Fruit fly (Drosophila melanogaster): ENCODE results near the gene Cpr64Aa.

Gene Cpr64Aa

DNA sequence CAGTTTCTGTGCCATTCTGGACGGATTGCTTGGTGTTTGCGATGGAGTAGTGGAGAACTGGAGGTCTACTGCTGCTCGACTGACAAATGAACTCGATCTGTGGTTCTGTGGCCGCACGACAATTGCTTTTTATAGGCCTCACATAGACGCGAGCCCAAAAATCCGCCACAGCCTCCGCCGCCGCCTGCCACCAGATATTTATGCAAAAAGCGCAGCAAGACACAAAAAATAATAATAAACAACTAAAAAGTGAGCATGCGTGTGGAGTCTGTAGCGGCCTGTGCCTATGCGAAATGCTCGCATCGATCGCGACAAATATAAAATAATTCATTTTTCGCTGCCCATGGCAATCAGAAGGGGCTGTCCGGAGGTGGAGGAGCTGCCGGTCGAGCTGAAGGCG lies at the start of gene Cpr64Aa:
Cpr64Aa (minus strand) TSS at position 101 of the 400 bp plus-strand sequence.
- no peak for TF ChIP-seq CG17801 (GFP tag; optimal IDR thresholded peaks at IDR 0.05; ENCODE audit: partially characterized antibody)

DNA sequence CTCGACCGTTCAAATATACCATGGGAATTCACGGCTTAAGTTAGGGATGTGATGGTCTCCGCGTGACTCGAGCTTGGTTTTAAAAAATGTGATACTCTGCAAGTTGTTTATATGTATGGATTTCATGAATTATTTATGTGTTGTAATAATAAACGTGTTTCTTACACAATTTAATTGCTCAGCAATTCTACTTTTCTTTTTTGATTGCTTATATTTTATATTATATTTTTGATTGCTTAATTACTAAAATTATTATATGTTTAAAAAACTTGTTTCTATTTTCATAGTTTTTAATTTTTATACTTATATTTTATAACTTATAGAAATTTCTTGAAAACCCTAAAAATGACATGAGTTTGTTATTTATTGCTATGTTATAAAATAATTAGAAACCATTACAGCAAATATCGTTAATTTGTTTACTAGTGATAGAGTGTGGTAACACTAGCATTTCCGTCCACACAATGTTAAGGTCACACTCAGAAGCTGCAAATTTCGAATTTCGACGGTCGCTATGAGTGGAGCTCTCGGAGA lies 45.4 kb upstream of the Cpr64Aa start, which contains the start of the genes ago and CG1265:
ago (minus strand) TSS at position 6 of the 534 bp plus-strand sequence.
CG1265 (plus strand) TSS at position 476 of the 534 bp plus-strand sequence.
- TF ChIP-seq CG17801 (GFP tag; optimal IDR thresholded peaks at IDR 0.05; ENCODE audit: partially characterized antibody) = peak; percentile 32

DNA sequence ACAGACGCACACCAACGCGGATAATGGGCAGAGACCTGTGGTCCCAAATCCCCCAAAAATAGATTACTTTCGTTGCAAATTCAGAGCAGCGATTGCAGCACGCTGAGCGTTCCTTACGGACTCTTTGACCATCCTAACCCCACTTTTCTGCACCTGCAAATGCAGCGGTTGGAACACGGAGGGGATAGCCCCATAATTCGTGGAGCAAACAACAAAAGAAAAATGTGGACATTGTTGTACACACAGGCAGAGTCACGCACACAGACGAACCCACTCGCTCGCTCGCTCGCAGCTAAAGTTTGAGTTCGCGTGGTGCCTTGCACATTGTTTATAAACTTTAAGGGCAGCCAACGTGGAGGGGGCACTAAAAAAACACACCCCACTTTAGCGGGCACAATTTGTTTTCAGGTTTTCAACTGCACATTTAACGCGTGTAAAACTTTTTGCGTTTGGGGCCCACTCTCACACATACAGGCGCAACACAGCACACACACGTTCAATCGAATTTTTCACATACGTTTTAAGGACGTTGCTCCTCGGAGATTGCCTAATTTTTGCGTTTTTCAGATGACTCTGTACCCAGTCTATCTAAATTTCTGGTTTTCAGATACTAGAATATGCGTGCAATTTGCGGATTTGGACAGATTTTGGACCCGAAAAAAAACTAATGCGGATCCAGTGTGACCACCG lies 44.8 kb upstream of the Cpr64Aa start:
- no peak for TF ChIP-seq CG17801 (GFP tag; optimal IDR thresholded peaks at IDR 0.05; ENCODE audit: partially characterized antibody)

DNA sequence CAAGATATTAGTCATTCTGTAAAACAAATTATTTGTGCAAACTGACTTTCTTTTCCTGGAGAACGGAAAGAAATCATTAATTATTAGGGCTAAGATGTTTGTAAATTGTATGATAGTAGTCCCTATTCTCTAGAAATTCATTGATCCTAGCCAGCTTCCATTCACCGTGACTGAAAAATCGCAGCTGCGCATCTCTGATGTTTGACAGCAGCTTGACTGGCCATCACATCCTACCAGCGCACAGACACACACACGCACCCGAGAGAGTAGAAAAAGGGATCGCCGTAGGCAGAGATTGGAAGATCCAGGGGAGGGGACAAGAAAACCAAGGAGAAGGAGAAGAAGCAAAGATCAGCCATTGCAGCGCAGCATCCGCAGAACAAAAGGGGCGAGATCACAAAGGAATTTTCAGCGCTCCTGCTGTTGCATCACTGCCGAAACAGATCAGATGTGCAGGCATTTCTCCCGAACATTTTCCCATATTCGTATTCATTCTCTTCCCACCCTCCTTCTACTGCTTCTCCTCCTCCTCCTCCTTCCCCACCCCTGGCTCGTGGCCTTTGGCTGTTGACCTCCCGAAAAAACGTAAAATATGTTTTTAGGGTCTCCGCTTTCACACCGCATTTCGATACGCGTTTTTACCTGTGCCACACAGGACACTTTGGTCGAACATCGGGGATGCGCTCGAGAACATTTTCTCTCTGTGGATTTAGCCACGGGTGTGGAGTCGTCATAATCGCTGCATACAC lies 44.1 kb upstream of the Cpr64Aa start:
- no peak for TF ChIP-seq CG17801 (GFP tag; optimal IDR thresholded peaks at IDR 0.05; ENCODE audit: partially characterized antibody)

DNA sequence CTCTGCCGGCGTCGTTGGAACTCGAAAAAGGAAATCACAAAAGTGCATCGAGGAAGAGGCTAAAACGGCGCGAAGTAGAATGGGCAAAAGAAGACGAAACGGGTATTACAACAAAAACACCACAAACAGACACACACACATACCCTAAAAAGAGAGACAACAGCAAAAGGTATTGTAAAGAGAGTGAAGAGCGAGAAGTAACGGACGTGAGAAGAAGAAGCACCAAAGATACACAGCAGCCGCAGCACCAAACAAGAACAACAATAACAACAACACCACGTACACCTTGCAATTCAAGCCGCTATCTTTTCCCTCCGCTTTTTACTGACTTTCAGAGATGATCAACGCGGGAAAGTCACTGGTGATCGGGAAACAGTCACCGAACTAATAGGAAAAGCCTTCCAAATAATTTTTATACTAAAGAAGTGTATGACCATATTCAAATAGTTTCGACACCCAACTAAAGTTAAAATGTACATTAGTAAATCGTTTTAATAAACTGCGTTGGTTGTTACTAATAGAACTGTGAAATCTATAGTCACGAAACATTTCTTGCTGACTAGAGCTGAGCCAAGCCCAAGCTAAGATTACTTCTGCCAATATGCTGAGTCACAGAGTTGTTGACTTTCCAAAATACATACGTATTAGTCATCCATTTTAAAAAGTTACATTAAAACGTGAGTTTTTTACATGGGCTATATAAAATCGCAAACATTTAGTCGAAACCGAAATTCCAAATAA lies 43.3 kb upstream of the Cpr64Aa start:
- TF ChIP-seq CG17801 (GFP tag; optimal IDR thresholded peaks at IDR 0.05; ENCODE audit: partially characterized antibody) = peak; percentile 20

DNA sequence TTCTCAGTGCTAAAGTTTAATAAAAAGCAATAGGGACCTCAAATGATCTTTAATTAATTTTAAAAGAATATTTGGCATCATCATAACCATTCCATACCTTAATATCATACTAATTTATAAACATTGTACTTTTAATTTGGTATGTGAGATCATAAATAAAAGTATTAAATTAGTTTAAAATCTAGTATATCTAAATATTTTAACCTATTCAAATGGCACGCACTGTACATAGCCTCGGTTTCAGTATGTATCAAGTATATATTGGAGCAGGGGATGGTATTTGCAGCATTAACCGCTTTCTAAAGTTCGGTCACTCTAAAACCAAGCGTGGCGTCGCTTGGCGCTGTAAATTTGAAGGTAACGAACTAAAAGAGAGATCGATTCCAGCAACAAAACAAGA lies 33.5 kb upstream of the Cpr64Aa start, which contains the start of gene pav:
pav (plus strand) TSS at position 307 of the 400 bp plus-strand sequence.
- peak; percentile 6 for TF ChIP-seq CG17801 (GFP tag; optimal IDR thresholded peaks at IDR 0.05; ENCODE audit: partially characterized antibody)

DNA sequence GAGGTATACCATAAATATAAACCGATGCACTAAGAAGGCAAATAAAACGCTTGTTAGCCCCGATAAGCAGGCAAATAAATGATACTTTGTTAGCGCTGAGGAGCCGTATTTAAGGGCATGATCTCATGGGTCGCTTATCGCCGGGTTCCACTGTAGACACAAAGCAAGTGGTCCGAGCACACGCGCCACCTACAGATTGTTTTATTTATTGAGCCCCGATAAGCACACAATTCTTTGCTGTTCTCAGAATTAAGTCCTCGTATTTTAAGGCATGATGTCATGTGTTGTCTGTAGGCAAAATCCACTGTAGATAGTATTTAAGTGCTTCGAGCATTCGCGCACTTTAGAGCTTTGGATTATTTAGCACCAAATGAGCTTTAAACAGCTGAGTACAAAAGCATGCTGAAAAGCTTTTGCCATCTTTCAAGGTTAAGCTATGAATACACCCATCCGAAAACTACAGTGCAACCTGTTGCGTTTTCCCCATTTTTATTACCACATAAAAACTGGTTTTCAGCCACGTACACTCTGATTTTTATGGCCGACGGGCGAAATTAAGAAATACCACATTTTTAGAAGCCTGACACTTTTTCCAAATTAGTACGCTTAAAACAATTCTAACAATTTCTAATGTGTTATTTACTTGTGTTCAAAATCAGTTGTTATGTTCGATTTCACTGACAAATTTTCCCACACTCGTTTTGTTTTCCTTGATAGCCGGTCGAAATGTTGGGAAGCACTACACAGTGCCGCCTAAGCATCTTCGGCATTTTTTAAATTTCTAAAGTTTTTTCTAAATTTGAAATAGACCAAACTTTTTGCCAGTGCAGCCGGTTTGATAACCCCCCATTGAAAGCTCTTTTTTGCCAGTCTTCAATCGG lies 30.7 kb upstream of the Cpr64Aa start, which contains the start of gene Sqor:
Sqor (plus strand) TSS at position 732 of the 881 bp plus-strand sequence.
- peak; percentile 83 for TF ChIP-seq CG17801 (GFP tag; optimal IDR thresholded peaks at IDR 0.05; ENCODE audit: partially characterized antibody)

DNA sequence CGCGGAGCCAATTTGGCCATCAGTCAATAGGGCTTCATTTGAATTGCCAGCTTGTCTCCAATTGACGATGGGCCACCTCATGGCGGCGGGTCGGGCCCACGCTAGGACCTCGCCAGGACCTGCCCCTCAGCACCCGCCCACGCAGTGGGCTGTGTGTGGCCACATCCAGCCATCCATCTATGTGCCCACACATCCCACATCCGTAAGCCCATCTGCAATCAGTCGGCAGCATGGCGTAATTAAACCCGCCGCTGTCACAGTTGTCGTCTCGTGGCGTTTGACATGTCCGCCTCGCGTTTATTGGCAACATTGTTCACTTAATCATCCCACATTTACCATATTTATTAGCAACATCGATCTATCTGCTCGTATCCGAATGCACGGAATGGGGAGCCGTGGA lies 29.2 kb upstream of the Cpr64Aa start:
- TF ChIP-seq CG17801 (GFP tag; optimal IDR thresholded peaks at IDR 0.05; ENCODE audit: partially characterized antibody) = no peak

DNA sequence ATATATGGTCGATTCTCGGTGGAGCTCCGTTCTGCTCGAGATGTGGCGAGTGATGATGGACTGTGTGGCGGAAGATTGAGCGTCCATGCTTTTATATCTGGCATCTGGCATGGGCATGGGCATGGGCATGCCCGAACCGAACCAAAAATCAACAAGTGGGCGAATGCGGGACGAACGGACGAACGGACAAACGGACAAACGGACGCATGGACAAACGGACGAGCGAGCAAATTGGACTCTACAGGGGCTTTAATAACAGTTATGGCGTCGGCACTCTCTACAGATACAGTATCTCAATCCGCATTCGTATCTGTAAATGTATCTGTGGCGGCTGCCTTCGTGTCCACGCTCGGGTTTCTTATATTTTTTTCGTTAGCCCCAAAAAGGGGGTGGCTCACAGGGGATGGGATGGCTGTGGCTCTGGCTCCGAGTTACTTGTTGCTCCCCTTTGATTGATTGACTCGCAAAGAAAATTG lies 27.2 kb upstream of the Cpr64Aa start, which contains the start of gene ImpL2:
ImpL2 (minus strand) TSS at position 51 of the 476 bp plus-strand sequence.
- TF ChIP-seq CG17801 (GFP tag; optimal IDR thresholded peaks at IDR 0.05; ENCODE audit: partially characterized antibody) = no peak

DNA sequence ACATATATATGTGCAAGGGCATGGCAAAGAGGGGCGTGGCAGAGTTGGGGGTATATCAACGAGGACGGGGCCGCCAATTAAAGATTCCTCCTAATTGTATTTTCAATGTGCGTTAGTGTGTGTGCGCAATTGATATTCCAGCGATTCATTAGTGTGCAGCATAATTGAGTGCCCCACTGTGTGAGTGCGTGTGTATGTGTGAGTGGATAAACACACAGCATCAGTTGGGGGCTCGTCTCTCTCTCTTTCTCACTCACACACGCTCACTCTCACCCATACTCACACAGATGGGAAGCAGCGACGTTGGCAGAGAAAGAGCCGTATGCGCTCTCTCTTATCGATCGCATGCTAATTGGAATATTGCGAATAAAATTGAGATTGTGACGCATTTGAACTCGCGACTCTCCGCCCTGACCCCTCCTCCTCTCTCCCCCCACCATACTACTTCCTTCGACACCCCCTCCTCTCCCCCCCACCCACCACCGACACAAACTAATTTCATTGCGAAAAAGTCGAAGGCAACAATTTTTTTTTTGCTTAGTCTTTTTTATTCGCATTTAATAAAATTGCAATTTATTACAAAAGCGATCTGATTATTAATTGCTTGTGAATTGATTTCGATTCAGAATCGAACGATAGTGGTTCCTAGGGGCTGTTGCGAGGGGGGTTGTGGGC lies 24.8 kb upstream of the Cpr64Aa start:
- TF ChIP-seq CG17801 (GFP tag; optimal IDR thresholded peaks at IDR 0.05; ENCODE audit: partially characterized antibody) = no peak

DNA sequence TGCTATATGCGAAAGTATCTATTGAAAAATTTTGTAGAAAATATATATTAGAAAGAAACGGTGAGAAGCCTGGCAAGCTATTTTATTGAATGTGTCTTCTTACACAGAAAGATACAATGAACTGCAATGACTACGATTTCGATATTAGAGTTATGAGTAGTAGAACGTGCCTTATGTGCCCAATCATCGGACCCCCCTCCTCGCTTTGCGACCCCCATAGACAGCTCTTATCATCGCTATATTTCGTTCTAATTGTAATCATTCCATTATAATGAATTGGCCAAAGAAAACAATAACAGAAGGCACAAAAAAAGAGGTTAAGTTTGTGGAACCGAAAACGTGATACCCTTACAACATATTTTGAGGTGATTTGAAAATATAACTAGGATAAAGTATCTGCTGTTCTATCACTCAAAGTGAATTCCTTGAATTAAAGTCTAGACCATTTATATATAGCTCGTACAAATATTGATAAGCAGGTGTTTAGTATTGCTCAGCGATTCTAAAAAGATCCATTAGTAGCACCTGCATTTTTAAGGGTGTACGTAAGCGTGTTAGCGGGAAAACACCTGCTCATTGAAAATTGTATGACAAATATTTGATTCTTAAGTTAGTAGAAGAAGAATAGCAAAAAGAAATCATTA lies 23.9 kb upstream of the Cpr64Aa start:
- TF ChIP-seq CG17801 (GFP tag; optimal IDR thresholded peaks at IDR 0.05; ENCODE audit: partially characterized antibody) = no peak

DNA sequence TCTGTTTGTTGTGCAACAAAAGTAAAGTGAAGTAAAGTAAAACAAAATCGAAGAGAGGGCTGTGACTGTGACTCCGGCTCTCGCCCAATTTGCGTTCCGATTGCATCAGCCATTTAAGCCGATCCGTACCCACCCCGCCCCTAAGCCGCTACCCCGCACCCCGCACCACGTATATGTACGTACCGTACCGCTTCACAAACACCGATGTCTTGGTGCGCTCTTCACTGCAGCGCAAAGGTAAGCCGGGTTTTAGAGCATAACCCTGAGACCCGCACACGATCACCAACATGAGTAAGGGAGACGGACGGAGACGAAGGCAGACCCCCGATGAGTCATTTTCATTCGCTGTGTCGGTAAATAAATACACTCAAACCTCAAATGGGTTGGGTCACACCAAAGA lies 23.2 kb upstream of the Cpr64Aa start:
- TF ChIP-seq CG17801 (GFP tag; optimal IDR thresholded peaks at IDR 0.05; ENCODE audit: partially characterized antibody) = peak; percentile 2
